Worm (Caenorhabditis elegans) whole organism, early embryonic: ENCODE results near the gene esyt-2.

ENCODE experiments used
- B0310.2 ChIP-seq: sonication (generic microtip); optimal IDR thresholded peaks from 2 replicates; lab custom pipeline; 2016; ENCODE audit warnings: mild to moderate bottlenecking, missing genetic modification characterization, missing compliant biosample characterization
- F13C5.2 ChIP-seq: sonication (generic microtip); optimal IDR thresholded peaks from 2 replicates; lab custom pipeline; 2017; ENCODE audit warnings: mild to moderate bottlenecking, missing genetic modification characterization, inconsistent platforms, missing compliant biosample characterization
- aly-1 ChIP-seq: sonication (generic microtip); optimal IDR thresholded peaks from 2 replicates; lab custom pipeline; 2016; ENCODE audit warnings: missing genetic modification characterization, missing compliant biosample characterization
- ama-1 ChIP-seq: fragments of 150-350 bp; optimal IDR thresholded peaks from 2 replicates; lab custom pipeline; 2014
- ceh-13 ChIP-seq: fragments of 200-800 bp; sonication (Bioruptor generic); optimal IDR thresholded peaks from 2 replicates; lab custom pipeline; 2018; ENCODE audit warnings: mild to moderate bottlenecking, missing genetic modification characterization, missing compliant biosample characterization
- ceh-36 ChIP-seq: sonication (generic microtip); optimal IDR thresholded peaks from 2 replicates; lab custom pipeline; 2016; ENCODE audit warnings: missing genetic modification characterization, inconsistent platforms, missing compliant biosample characterization
- ets-7 ChIP-seq: sonication (generic microtip); optimal IDR thresholded peaks from 2 replicates; lab custom pipeline; 2016; ENCODE audit warnings: missing genotype, missing genetic modification characterization, missing compliant biosample characterization
- flt-1 ChIP-seq: fragments of 200-800 bp; sonication (Bioruptor generic); IDR thresholded peaks from 2 replicates; pipeline ENCODE4 v1.3.6; 2022; ENCODE audit warnings: missing genetic modification characterization, missing compliant biosample characterization
- hmbx-1 ChIP-seq: sonication (generic microtip); optimal IDR thresholded peaks from 2 replicates; lab custom pipeline; 2016; ENCODE audit warnings: mild to moderate bottlenecking, missing genetic modification characterization, missing compliant biosample characterization
- hmg-4 ChIP-seq: fragments of 200-800 bp; sonication (Bioruptor generic); optimal IDR thresholded peaks from 2 replicates; lab custom pipeline; 2018; ENCODE audit warnings: mild to moderate bottlenecking, missing genetic modification characterization, missing compliant biosample characterization
- hnd-1 ChIP-seq: sonication (generic microtip); optimal IDR thresholded peaks from 2 replicates; lab custom pipeline; 2016; ENCODE audit warnings: missing genetic modification characterization, missing compliant biosample characterization
- pes-1 ChIP-seq: fragments of 200-800 bp; sonication (Bioruptor generic); IDR thresholded peaks from 2 replicates; pipeline ENCODE4 v1.3.6; 2022; ENCODE audit warnings: missing genetic modification reagents, missing genetic modification characterization, missing compliant biosample characterization
- scrt-1 ChIP-seq: fragments of 200-800 bp; sonication (Bioruptor generic); IDR thresholded peaks from 2 replicates; pipeline ENCODE4 v1.3.6; 2022; ENCODE audit warnings: missing genetic modification characterization, missing compliant biosample characterization
- sea-1 ChIP-seq: fragments of 200-800 bp; sonication (Bioruptor generic); conservative IDR thresholded peaks from 2 replicates; pipeline ENCODE4 v1.3.6; 2022; ENCODE audit warnings: missing genetic modification characterization, missing compliant biosample characterization
- tbx-11 ChIP-seq: fragments of 200-800 bp; sonication (Bioruptor generic); IDR thresholded peaks from 2 replicates; pipeline ENCODE4 v1.3.6; 2022; ENCODE audit warnings: missing genetic modification characterization, missing compliant biosample characterization
- tbx-37 ChIP-seq: fragments of 200-800 bp; sonication (Bioruptor generic); conservative IDR thresholded peaks from 2 replicates; pipeline ENCODE4 v1.3.6; 2022; ENCODE audit warnings: missing genetic modification reagents, missing genetic modification characterization, missing compliant biosample characterization
- tra-4 ChIP-seq: sonication (generic microtip); optimal IDR thresholded peaks from 2 replicates; lab custom pipeline; 2017; ENCODE audit warnings: missing genetic modification characterization, missing compliant biosample characterization

The esyt-2 gene

ce11 chrIII:6213915-6214314 lies 16.9 kb downstream of the esyt-2 start, which contains the start of gene C23G10.10:
TSS of gene C23G10.10 (minus strand) at chrIII:6214015.
- no peak for TF ChIP-seq scrt-1 (GFP tag; lab: Robert Waterston, UW)
- TF ChIP-seq hmbx-1 = no peak
- TF ChIP-seq ceh-13 (GFP tag; lab: Kevin White, UChicago) = no peak
- TF ChIP-seq sea-1 (GFP tag; lab: Robert Waterston, UW) = no peak
- TF ChIP-seq pes-1 = no peak
- TF ChIP-seq hmg-4 (GFP tag; lab: Kevin White, UChicago) = no peak
- TF ChIP-seq tra-4 (tag; lab: Kevin White, UChicago) = no peak
- TF ChIP-seq ceh-36 (tag; lab: Kevin White, UChicago) = no peak
- no peak for TF ChIP-seq ets-7 (tag; lab: Kevin White, UChicago)
- TF ChIP-seq B0310.2 = no peak
- TF ChIP-seq F13C5.2 (tag; lab: Kevin White, UChicago) = no peak
- no peak for TF ChIP-seq tbx-11 (GFP tag; lab: Robert Waterston, UW)
- TF ChIP-seq aly-1 (tag; lab: Kevin White, UChicago) = no peak
- TF ChIP-seq ama-1 (lab: Kevin White, UChicago) = no peak
- no peak for TF ChIP-seq hnd-1 (tag; lab: Kevin White, UChicago)
- TF ChIP-seq tbx-37 (GFP tag; lab: Robert Waterston, UW) = no peak
- no peak for TF ChIP-seq flt-1 (GFP tag; lab: Robert Waterston, UW)

DNA sequence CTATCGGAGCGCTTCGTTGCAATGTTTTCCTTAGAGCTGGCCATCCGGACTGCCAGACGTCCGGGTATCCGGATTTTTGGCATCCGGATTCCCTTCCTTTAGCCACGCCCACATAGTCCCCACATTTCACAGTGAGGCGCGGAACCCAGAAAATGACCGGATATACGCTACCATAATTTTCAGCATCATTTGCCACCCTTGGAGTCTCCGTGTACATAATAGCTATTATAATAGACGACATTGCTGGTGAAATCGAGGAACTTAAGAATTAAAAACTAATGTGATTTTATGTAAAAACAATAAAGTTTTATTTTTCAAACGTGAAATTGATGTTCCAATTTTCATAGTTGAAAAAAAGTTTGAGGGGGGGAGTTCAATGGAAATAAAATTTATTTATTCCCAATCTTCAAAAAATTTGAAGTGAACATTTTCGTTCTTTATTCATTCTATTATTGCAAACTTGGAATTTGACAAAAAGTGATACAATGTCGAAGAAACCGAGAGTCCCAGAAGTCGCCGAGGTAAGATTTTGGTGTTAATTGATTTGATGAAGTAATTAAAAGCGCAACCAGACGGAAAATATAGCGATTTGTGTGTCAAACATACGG lies 20.5 kb downstream of the esyt-2 start:
- TF ChIP-seq tra-4 (tag; lab: Kevin White, UChicago) (no peak), tbx-37 (GFP tag; lab: Robert Waterston, UW) (no peak), ets-7 (tag; lab: Kevin White, UChicago) (no peak), hnd-1 (tag; lab: Kevin White, UChicago) (no peak), tbx-11 (GFP tag; lab: Robert Waterston, UW) (no peak), ceh-13 (GFP tag; lab: Kevin White, UChicago) (no peak), sea-1 (GFP tag; lab: Robert Waterston, UW) (no peak), B0310.2 (no peak), F13C5.2 (tag; lab: Kevin White, UChicago) (no peak), flt-1 (GFP tag; lab: Robert Waterston, UW) (no peak), pes-1 (no peak), scrt-1 (GFP tag; lab: Robert Waterston, UW) (no peak), ceh-36 (tag; lab: Kevin White, UChicago) (no peak), hmg-4 (GFP tag; lab: Kevin White, UChicago) (no peak), hmbx-1 (no peak), aly-1 (tag; lab: Kevin White, UChicago) (no peak), ama-1 (lab: Kevin White, UChicago) (no peak)

ce11 chrIII:6208984-6209383 lies 21.8 kb downstream of the esyt-2 start, which contains the start of gene C23G10.1:
TSS of gene C23G10.1 (plus strand) at chrIII:6209284.
- TF ChIP-seq hmg-4 (GFP tag; lab: Kevin White, UChicago) = no peak
- no peak for TF ChIP-seq scrt-1 (GFP tag; lab: Robert Waterston, UW)
- no peak for TF ChIP-seq B0310.2
- TF ChIP-seq ceh-36 (tag; lab: Kevin White, UChicago) = no peak
- no peak for TF ChIP-seq F13C5.2 (tag; lab: Kevin White, UChicago)
- TF ChIP-seq sea-1 (GFP tag; lab: Robert Waterston, UW) = no peak
- TF ChIP-seq tra-4 (tag; lab: Kevin White, UChicago) = no peak
- no peak for TF ChIP-seq ets-7 (tag; lab: Kevin White, UChicago)
- no peak for TF ChIP-seq tbx-37 (GFP tag; lab: Robert Waterston, UW)

- TF ChIP-seq ceh-36 (tag; lab: Kevin White, UChicago) (no peak), hmg-4 (GFP tag; lab: Kevin White, UChicago) (no peak), B0310.2 (no peak), ceh-13 (GFP tag; lab: Kevin White, UChicago) (no peak), tbx-11 (GFP tag; lab: Robert Waterston, UW) (no peak)
Observed at ce11 chrIII:6207881-6208280, 22.9 kb downstream of the esyt-2 start, which contains the start of gene C23G10.2. TSS of gene C23G10.2 (plus strand) at chrIII:6208064.

ce11 chrIII:6207046-6207445 lies 23.7 kb downstream of the esyt-2 start:
- TF ChIP-seq F13C5.2 (tag; lab: Kevin White, UChicago) (no peak), sea-1 (GFP tag; lab: Robert Waterston, UW) (no peak), hmbx-1 (no peak), tra-4 (tag; lab: Kevin White, UChicago) (no peak), ceh-36 (tag; lab: Kevin White, UChicago) (no peak)

DNA sequence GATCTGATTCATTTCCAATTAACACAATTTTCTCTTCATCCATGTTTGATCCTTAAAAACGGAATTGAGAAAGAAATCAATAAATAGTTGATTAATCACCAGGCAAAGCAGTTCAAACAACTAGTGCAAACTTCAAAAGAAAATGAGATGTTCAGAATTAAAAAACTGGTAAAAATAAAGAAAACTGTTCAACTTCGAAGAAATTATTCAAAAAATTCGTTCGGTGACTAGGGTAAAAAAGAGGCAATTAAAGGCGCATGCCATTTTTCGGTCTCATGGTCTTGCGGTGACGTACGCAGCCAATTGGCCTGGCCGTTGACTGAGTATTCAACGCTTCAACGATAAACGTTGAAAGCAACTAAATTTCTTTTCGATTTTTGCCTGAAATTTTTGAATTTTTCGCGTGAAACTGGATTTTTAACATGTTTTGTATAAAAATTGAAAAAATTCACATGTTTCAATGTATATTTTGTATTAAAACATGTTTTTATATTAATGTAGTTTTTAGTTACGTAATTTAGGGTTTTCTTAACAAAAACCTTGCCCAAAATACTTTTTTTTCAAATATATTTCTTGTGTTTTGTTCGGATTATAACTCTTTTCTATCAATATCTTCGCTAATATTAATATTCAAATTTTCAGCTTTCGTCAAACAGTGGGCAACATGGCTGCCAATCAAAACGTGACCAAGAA lies 24.5 kb downstream of the esyt-2 start, which contains the start of the genes sna-3 and rps-3:
TSS of gene sna-3 (minus strand) at position 51 of the 693 bp plus-strand sequence.
TSS of gene rps-3 (plus strand) at position 643 of the 693 bp plus-strand sequence.
- TF ChIP-seq sea-1 (GFP tag; lab: Robert Waterston, UW) (no peak), F13C5.2 (tag; lab: Kevin White, UChicago) (peak; percentile 10)

ce11 chrIII:6202440-6202839 lies 28.3 kb downstream of the esyt-2 start:
- TF ChIP-seq tra-4 (tag; lab: Kevin White, UChicago) = no peak
- no peak for TF ChIP-seq hnd-1 (tag; lab: Kevin White, UChicago)
- no peak for TF ChIP-seq hmg-4 (GFP tag; lab: Kevin White, UChicago)
- no peak for TF ChIP-seq ceh-36 (tag; lab: Kevin White, UChicago)
- TF ChIP-seq sea-1 (GFP tag; lab: Robert Waterston, UW) = no peak
- TF ChIP-seq tbx-37 (GFP tag; lab: Robert Waterston, UW) = no peak
- TF ChIP-seq B0310.2 = no peak
- TF ChIP-seq scrt-1 (GFP tag; lab: Robert Waterston, UW) = no peak
- no peak for TF ChIP-seq pes-1
- TF ChIP-seq ama-1 (lab: Kevin White, UChicago) = no peak
- TF ChIP-seq ets-7 (tag; lab: Kevin White, UChicago) = no peak
- TF ChIP-seq tbx-11 (GFP tag; lab: Robert Waterston, UW) = no peak
- no peak for TF ChIP-seq ceh-13 (GFP tag; lab: Kevin White, UChicago)
- no peak for TF ChIP-seq flt-1 (GFP tag; lab: Robert Waterston, UW)
- TF ChIP-seq aly-1 (tag; lab: Kevin White, UChicago) = no peak
- no peak for TF ChIP-seq hmbx-1
- TF ChIP-seq F13C5.2 (tag; lab: Kevin White, UChicago) = no peak
